Fruit fly (Drosophila melanogaster) S2 (cell line): ENCODE results near the gene CG12592.
A peak's percentile ranks its signal among the peaks of the same experiment; 100 is the strongest.

Experiments used
- CG8478 ChIP-seq: fragments of >200 bp; optimal IDR thresholded peaks from 2 replicates; lab custom pipeline; 2018
- CTCF ChIP-seq, 2 experiments: fragments of >200 bp; optimal IDR thresholded peaks; 2 replicates each; lab custom pipeline; 2018

Gene CG12592

dm6 chr3R:10355840-10356562, 17.9 kb downstream of the CG12592 start:
- TF ChIP-seq CTCF (optimal IDR thresholded peaks at IDR 0.05; lab: Kevin White, UChicago) = no peak
- TF ChIP-seq CG8478 (lab: Kevin White, UChicago) = no peak

dm6 chr3R:10356563-10357363, 18.6 kb downstream of the CG12592 start:
- TF ChIP-seq CG8478 (lab: Kevin White, UChicago) (no peak), CTCF (optimal IDR thresholded peaks at IDR 0.05; lab: Kevin White, UChicago) (no peak)

- TF ChIP-seq CG8478 (lab: Kevin White, UChicago) = no peak
- peak in 1 of 2 experiments; percentile 40 for TF ChIP-seq CTCF (optimal IDR thresholded peaks at IDR 0.05; lab: Kevin White, UChicago)
These were observed 19.2 kb downstream of the CG12592 start for dm6 chr3R:10357364-10357676.

dm6 chr3R:10364287-10364686, 26.1 kb downstream of the CG12592 start:
- TF ChIP-seq CTCF (optimal IDR thresholded peaks at IDR 0.05; lab: Kevin White, UChicago) (no peak), CG8478 (lab: Kevin White, UChicago) (no peak)

dm6 chr3R:10368251-10368650, 30.1 kb downstream of the CG12592 start:
- peak in 1 of 2 experiments; percentile 27 for TF ChIP-seq CTCF (optimal IDR thresholded peaks at IDR 0.05; lab: Kevin White, UChicago)
- TF ChIP-seq CG8478 (lab: Kevin White, UChicago) = no peak

- TF ChIP-seq CTCF (optimal IDR thresholded peaks at IDR 0.05; lab: Kevin White, UChicago) = no peak
- no peak for TF ChIP-seq CG8478 (lab: Kevin White, UChicago)
These were observed 31.7 kb downstream of the CG12592 start for dm6 chr3R:10369799-10370198.

dm6 chr3R:10370495-10370894, 32.4 kb downstream of the CG12592 start:
- TF ChIP-seq CG8478 (lab: Kevin White, UChicago) = no peak
- TF ChIP-seq CTCF (optimal IDR thresholded peaks at IDR 0.05; lab: Kevin White, UChicago) = no peak

- TF ChIP-seq CTCF (optimal IDR thresholded peaks at IDR 0.05; lab: Kevin White, UChicago) = peak in 1 of 2 experiments; percentile 9
- TF ChIP-seq CG8478 (lab: Kevin White, UChicago) = no peak
These were observed 39.7 kb downstream of the CG12592 start, which contains the start of gene Rfx for dm6 chr3R:10377849-10378248. Gene Rfx, minus strand, starts transcription at chr3R:10378068.

- TF ChIP-seq CTCF (optimal IDR thresholded peaks at IDR 0.05; lab: Kevin White, UChicago) (no peak), CG8478 (lab: Kevin White, UChicago) (no peak)
These were observed 40.8 kb downstream of the CG12592 start for dm6 chr3R:10378989-10379388.

dm6 chr3R:10379409-10379808, 41.3 kb downstream of the CG12592 start:
- no peak for TF ChIP-seq CTCF (optimal IDR thresholded peaks at IDR 0.05; lab: Kevin White, UChicago)
- no peak for TF ChIP-seq CG8478 (lab: Kevin White, UChicago)

- TF ChIP-seq CG8478 (lab: Kevin White, UChicago) (no peak), CTCF (optimal IDR thresholded peaks at IDR 0.05; lab: Kevin White, UChicago) (no peak)
These were observed 41.9 kb downstream of the CG12592 start for dm6 chr3R:10380025-10380424.

- no peak for TF ChIP-seq CG8478 (lab: Kevin White, UChicago)
- TF ChIP-seq CTCF (optimal IDR thresholded peaks at IDR 0.05; lab: Kevin White, UChicago) = no peak
These were observed 50.2 kb downstream of the CG12592 start, which contains the start of gene cwo for dm6 chr3R:10388128-10389026. Gene cwo, plus strand, starts transcription at chr3R:10388258.

- no peak for TF ChIP-seq CTCF (optimal IDR thresholded peaks at IDR 0.05; lab: Kevin White, UChicago)
These were observed 50.9 kb downstream of the CG12592 start for dm6 chr3R:10389027-10389465.

dm6 chr3R:10389877-10390468, 51.8 kb downstream of the CG12592 start:
- TF ChIP-seq CTCF (optimal IDR thresholded peaks at IDR 0.05; lab: Kevin White, UChicago) (no peak), CG8478 (lab: Kevin White, UChicago) (no peak)
